Worm (Caenorhabditis elegans): ENCODE data around the gene lin-12.

- TF ChIP-seq fkh-10 (GFP tag; optimal IDR thresholded peaks at IDR 0.05) = no peak
- TF ChIP-seq odd-2 (tag; optimal IDR thresholded peaks at IDR 0.05) = no peak
- TF ChIP-seq pha-4 (tag; optimal IDR thresholded peaks at IDR 0.05) = no peak
- TF ChIP-seq hlh-30 (tag; optimal IDR thresholded peaks at IDR 0.05; ENCODE audit: insufficient read depth) = no peak
Observed at ce11 chrIII:9017181-9017651, 54.1 kb downstream of the lin-12 start, which contains the start of gene F59B2.12.
